Fruit fly (Drosophila melanogaster) whole organism, embryonic: ENCODE results near the gene CG4596.
A peak's percentile ranks its signal among the peaks of the same experiment; 100 is the strongest.

Experiments
- CG10267 ChIP-seq: fragments of 200-800 bp; sonication (Bioruptor generic); optimal IDR thresholded peaks from 2 replicates; lab custom pipeline; 2018; ENCODE audit warnings: missing biosample characterization, mild to moderate bottlenecking, missing genetic modification characterization, moderate library complexity
- CG10274 ChIP-seq: fragments of 200-800 bp; sonication (Bioruptor generic); optimal IDR thresholded peaks from 3 replicates; lab custom pipeline; 2017; ENCODE audit warnings: missing biosample characterization, mild to moderate bottlenecking, missing genetic modification characterization
- CG11560 ChIP-seq: fragments of 200-800 bp; sonication (Bioruptor generic); IDR thresholded peaks from 3 replicates; pipeline ENCODE4 v1.3.6; 2022; ENCODE audit warnings: missing biosample characterization, missing genetic modification characterization
- CG1233 ChIP-seq: fragments of 200-800 bp; sonication (Bioruptor generic); optimal IDR thresholded peaks from 4 replicates; lab custom pipeline; 2018; ENCODE audit warnings: missing biosample characterization, mild to moderate bottlenecking, missing genetic modification characterization
- CG13296 ChIP-seq: fragments of 200-800 bp; sonication (Bioruptor generic); optimal IDR thresholded peaks from 3 replicates; lab custom pipeline; 2018; ENCODE audit warnings: missing biosample characterization, mild to moderate bottlenecking, missing genetic modification characterization
- CG15269 ChIP-seq: fragments of 200-800 bp; sonication (Bioruptor generic); optimal IDR thresholded peaks from 2 replicates; lab custom pipeline; 2018; ENCODE audit warnings: missing biosample characterization, mild to moderate bottlenecking, missing genetic modification characterization, moderate library complexity
- CG15514 ChIP-seq: fragments of 200-800 bp; sonication (Bioruptor generic); optimal IDR thresholded peaks from 3 replicates; lab custom pipeline; 2017; ENCODE audit warnings: missing biosample characterization, missing genetic modification characterization, mild to moderate bottlenecking, moderate library complexity, missing genetic modification reagents
- CG15696 ChIP-seq: fragments of 200-800 bp; sonication (Bioruptor generic); optimal IDR thresholded peaks from 2 replicates; lab custom pipeline; 2019; ENCODE audit warnings: missing biosample characterization, mild to moderate bottlenecking, missing genetic modification characterization, moderate library complexity
- CG17186 ChIP-seq: fragments of 200-800 bp; sonication (Bioruptor generic); optimal IDR thresholded peaks from 3 replicates; lab custom pipeline; 2017; ENCODE audit warnings: missing biosample characterization, missing genetic modification reagents, missing genetic modification characterization
- CG17361 ChIP-seq: fragments of 200-800 bp; sonication (Bioruptor generic); IDR thresholded peaks from 3 replicates; pipeline ENCODE4 v1.3.6; 2022; ENCODE audit warnings: missing biosample characterization, missing genetic modification characterization
- CG17568 ChIP-seq: fragments of 200-800 bp; sonication (Bioruptor generic); optimal IDR thresholded peaks from 2 replicates; lab custom pipeline; 2018; ENCODE audit warnings: missing biosample characterization, mild to moderate bottlenecking, missing genetic modification characterization, moderate library complexity
- CG2120 ChIP-seq: fragments of 200-800 bp; sonication (Bioruptor generic); optimal IDR thresholded peaks from 3 replicates; lab custom pipeline; 2016; ENCODE audit warnings: missing biosample characterization, missing genetic modification characterization
- CG2678 ChIP-seq: fragments of 200-800 bp; sonication (Bioruptor generic); optimal IDR thresholded peaks from 3 replicates; lab custom pipeline; 2019; ENCODE audit warnings: missing biosample characterization, mild to moderate bottlenecking, missing genetic modification characterization, moderate library complexity
- CG30403 ChIP-seq: fragments of 200-800 bp; sonication (Bioruptor generic); optimal IDR thresholded peaks from 3 replicates; lab custom pipeline; 2016; ENCODE audit warnings: missing biosample characterization, missing genetic modification characterization
- CG32767 ChIP-seq: fragments of 200-800 bp; sonication (Bioruptor generic); IDR thresholded peaks from 2 replicates; pipeline ENCODE4 v1.3.6; 2022; ENCODE audit warnings: missing biosample characterization, missing genetic modification characterization
- CG32772 ChIP-seq: fragments of 200-800 bp; sonication (Bioruptor generic); IDR thresholded peaks from 2 replicates; pipeline ENCODE4 v1.3.6; 2022; ENCODE audit warnings: missing biosample characterization, missing genetic modification characterization
- CG34422 ChIP-seq: fragments of 200-800 bp; sonication (Bioruptor generic); IDR thresholded peaks from 3 replicates; pipeline ENCODE4 v1.3.6; 2022; ENCODE audit warnings: missing biosample characterization, missing genetic modification characterization
- CG6254 ChIP-seq: fragments of 200-800 bp; sonication (Bioruptor generic); optimal IDR thresholded peaks from 3 replicates; lab custom pipeline; 2017; ENCODE audit warnings: mild to moderate bottlenecking, missing biosample characterization, missing genetic modification reagents, missing genetic modification characterization
- CG6272 ChIP-seq: fragments of 200-800 bp; sonication (Bioruptor generic); IDR thresholded peaks from 2 replicates; pipeline ENCODE4 v1.3.6; 2022; ENCODE audit warnings: missing biosample characterization, missing genetic modification characterization
- CG8281 ChIP-seq: fragments of 200-800 bp; sonication (Bioruptor generic); optimal IDR thresholded peaks from 2 replicates; lab custom pipeline; 2018; ENCODE audit warnings: missing biosample characterization, mild to moderate bottlenecking, missing genetic modification characterization, moderate library complexity
- CG8765 ChIP-seq: fragments of 200-800 bp; sonication (Bioruptor generic); IDR thresholded peaks from 2 replicates; pipeline ENCODE4 v1.3.6; 2022; ENCODE audit warnings: missing biosample characterization, missing genetic modification characterization
- Chrac-16 ChIP-seq: fragments of 200-800 bp; sonication (Bioruptor generic); optimal IDR thresholded peaks from 3 replicates; lab custom pipeline; 2016; ENCODE audit warnings: missing biosample characterization, missing genetic modification characterization
- D19A ChIP-seq: fragments of 200-800 bp; optimal IDR thresholded peaks from 3 replicates; lab custom pipeline; 2019; ENCODE audit warnings: missing biosample characterization, mild to moderate bottlenecking, missing genetic modification characterization, moderate library complexity
- Drgx ChIP-seq: fragments of 200-800 bp; sonication (Bioruptor generic); IDR thresholded peaks from 2 replicates; pipeline ENCODE4 v1.3.6; 2022; ENCODE audit warnings: missing biosample characterization, missing genetic modification characterization
- H15 ChIP-seq: fragments of 200-800 bp; sonication (Bioruptor generic); IDR thresholded peaks from 3 replicates; pipeline ENCODE4 v1.3.6; 2022; ENCODE audit warnings: missing biosample characterization, missing genetic modification characterization
- H2.0 ChIP-seq: fragments of 200-800 bp; sonication (Bioruptor generic); IDR thresholded peaks from 2 replicates; pipeline ENCODE4 v1.3.6; 2022; ENCODE audit warnings: missing biosample characterization, missing genetic modification characterization
- Kr ChIP-seq: fragments of 200-800 bp; sonication (Bioruptor generic); optimal IDR thresholded peaks from 2 replicates; lab custom pipeline; 2017; ENCODE audit warnings: missing biosample characterization, mild to moderate bottlenecking, missing genetic modification characterization
- Lhr ChIP-seq: fragments of 200-800 bp; sonication (Bioruptor generic); optimal IDR thresholded peaks from 3 replicates; lab custom pipeline; 2017; ENCODE audit warnings: mild to moderate bottlenecking, missing biosample characterization, missing genetic modification reagents, missing genetic modification characterization
- Mrtf ChIP-seq: fragments of 200-800 bp; sonication (Bioruptor generic); IDR thresholded peaks from 3 replicates; pipeline ENCODE4 v1.3.6; 2022; ENCODE audit warnings: missing biosample characterization, missing genetic modification characterization
- NC2β ChIP-seq: fragments of 200-800 bp; sonication (Bioruptor generic); optimal IDR thresholded peaks from 2 replicates; lab custom pipeline; 2016; ENCODE audit warnings: missing biosample characterization, missing genetic modification characterization
- Neu2 ChIP-seq: fragments of 200-800 bp; sonication (Bioruptor generic); optimal IDR thresholded peaks from 3 replicates; lab custom pipeline; 2016; ENCODE audit warnings: missing biosample characterization, missing genetic modification characterization, borderline replicate concordance
- Rx ChIP-seq: fragments of 200-800 bp; sonication (Bioruptor generic); IDR thresholded peaks from 2 replicates; pipeline ENCODE4 v1.3.6; 2022; ENCODE audit warnings: missing biosample characterization, missing genetic modification characterization
- Sox102F ChIP-seq: fragments of 200-800 bp; sonication (Bioruptor generic); optimal IDR thresholded peaks from 2 replicates; lab custom pipeline; 2018; ENCODE audit warnings: missing biosample characterization, mild to moderate bottlenecking, missing genetic modification characterization, moderate library complexity
- Usf ChIP-seq: fragments of 200-800 bp; sonication (Bioruptor generic); optimal IDR thresholded peaks from 2 replicates; lab custom pipeline; 2017; ENCODE audit warnings: missing genotype, missing biosample characterization, missing genetic modification characterization
- ato ChIP-seq: fragments of 200-800 bp; sonication (Bioruptor generic); IDR thresholded peaks from 2 replicates; pipeline ENCODE4 v1.3.6; 2022; ENCODE audit warnings: missing biosample characterization, missing genetic modification characterization; ENCODE audit not compliant: partially characterized antibody
- bowl ChIP-seq: fragments of 200-800 bp; sonication (Bioruptor generic); IDR thresholded peaks from 2 replicates; pipeline ENCODE4 v1.3.6; 2022; ENCODE audit warnings: missing biosample characterization, missing genetic modification characterization
- chinmo ChIP-seq: fragments of 200-800 bp; sonication (Bioruptor generic); IDR thresholded peaks from 4 replicates; pipeline ENCODE4 v1.3.6; 2022; ENCODE audit warnings: missing biosample characterization, missing genetic modification characterization; ENCODE audit not compliant: partially characterized antibody
- disco-r ChIP-seq: fragments of 200-800 bp; sonication (Bioruptor generic); optimal IDR thresholded peaks from 2 replicates; lab custom pipeline; 2016; ENCODE audit warnings: missing biosample characterization, missing genetic modification characterization
- ewg ChIP-seq: fragments of 200-800 bp; sonication (Bioruptor generic); optimal IDR thresholded peaks from 3 replicates; lab custom pipeline; 2017; ENCODE audit warnings: mild to moderate bottlenecking, missing biosample characterization, missing genetic modification reagents, missing genetic modification characterization
- fd64A ChIP-seq: fragments of 200-800 bp; sonication (Bioruptor generic); optimal IDR thresholded peaks from 3 replicates; lab custom pipeline; 2018; ENCODE audit warnings: missing biosample characterization, mild to moderate bottlenecking, missing genetic modification characterization
- nerfin-1 ChIP-seq: fragments of 200-800 bp; sonication (Bioruptor generic); optimal IDR thresholded peaks from 3 replicates; lab custom pipeline; 2019; ENCODE audit warnings: missing biosample characterization, mild to moderate bottlenecking, missing genetic modification characterization, moderate library complexity
- onecut ChIP-seq: fragments of 200-800 bp; sonication (Bioruptor generic); IDR thresholded peaks from 2 replicates; pipeline ENCODE4 v1.3.6; 2022; ENCODE audit warnings: missing biosample characterization, missing genetic modification characterization
- ro ChIP-seq: fragments of 200-800 bp; sonication (Bioruptor generic); IDR thresholded peaks from 2 replicates; pipeline ENCODE4 v1.3.6; 2022; ENCODE audit warnings: missing biosample characterization, missing genetic modification characterization
- run ChIP-seq: fragments of 200-800 bp; sonication (Bioruptor generic); optimal IDR thresholded peaks from 3 replicates; lab custom pipeline; 2018; ENCODE audit warnings: missing biosample characterization, mild to moderate bottlenecking, missing genetic modification characterization
- sim ChIP-seq: fragments of 200-800 bp; sonication (Bioruptor generic); IDR thresholded peaks from 2 replicates; pipeline ENCODE4 v1.3.6; 2022; ENCODE audit warnings: missing biosample characterization, missing genetic modification characterization
- toy ChIP-seq: fragments of 200-800 bp; sonication (Bioruptor generic); IDR thresholded peaks from 2 replicates; pipeline ENCODE4 v1.3.6; 2022; ENCODE audit warnings: missing biosample characterization, missing genetic modification characterization
- unpg ChIP-seq: fragments of 200-800 bp; sonication (Bioruptor generic); optimal IDR thresholded peaks from 3 replicates; lab custom pipeline; 2018; ENCODE audit warnings: missing biosample characterization, mild to moderate bottlenecking, missing genetic modification characterization, moderate library complexity
- zen2 ChIP-seq: fragments of 200-800 bp; sonication (Bioruptor generic); IDR thresholded peaks from 3 replicates; pipeline ENCODE4 v1.3.6; 2022; ENCODE audit warnings: missing biosample characterization, missing genetic modification characterization; ENCODE audit not compliant: partially characterized antibody
- zfh1 ChIP-seq: fragments of 200-800 bp; sonication (Bioruptor generic); IDR thresholded peaks from 3 replicates; pipeline ENCODE4 v1.3.6; 2022; ENCODE audit warnings: missing biosample characterization, missing genetic modification characterization

The CG4596 gene

dm6 chr3R:10888633-10889519, 16.0 kb downstream of the CG4596 start (continued):
- TF ChIP-seq Drgx (GFP tag; lab: Robert Waterston, UW) (peak; percentile 39), Chrac-16 (GFP tag; lab: Kevin White, UChicago) (no peak), H2.0 (0 out of 2 replicates have a peak, but pooled peaks have one; percentile 25), CG17568 (GFP tag; lab: Kevin White, UChicago) (no peak), CG15696 (no peak), CG34422 (peak; percentile 52; the same call in 1 of the 3 replicates), CG15269 (tag; lab: Kevin White, UChicago) (peak; percentile 34), Kr (GFP tag; lab: Kevin White, UChicago) (no peak), Neu2 (GFP tag; lab: Kevin White, UChicago) (no peak), CG10274 (peak; percentile 98), zen2 (GFP tag; lab: Robert Waterston, UW) (peak; percentile 66), CG17186 (GFP tag; lab: Kevin White, UChicago) (no peak), bowl (GFP tag; lab: Robert Waterston, UW) (no peak), Mrtf (GFP tag; lab: Robert Waterston, UW) (no peak), ewg (GFP tag; lab: Kevin White, UChicago) (no peak), CG17361 (GFP tag; lab: Robert Waterston, UW) (peak; percentile 39; the same call in 1 of the 3 replicates), D19A (tag; lab: Kevin White, UChicago) (no peak), Rx (GFP tag; lab: Robert Waterston, UW) (no peak), chinmo (peak; percentile 98), ro (GFP tag; lab: Robert Waterston, UW) (no peak), CG6254 (GFP tag; lab: Kevin White, UChicago) (peak; percentile 32), sim (GFP tag; lab: Robert Waterston, UW) (0 out of 2 replicates have a peak, but pooled peaks have one; percentile 6), NC2β (GFP tag; lab: Kevin White, UChicago) (no peak), zfh1 (GFP tag; lab: Robert Waterston, UW) (no peak), CG1233 (GFP tag; lab: Kevin White, UChicago) (no peak), Lhr (no peak), CG32772 (GFP tag; lab: Robert Waterston, UW) (peak; percentile 21; the same call in 1 of the 2 replicates), toy (GFP tag; lab: Robert Waterston, UW) (no peak), H15 (no peak), CG8765 (GFP tag; lab: Robert Waterston, UW) (no peak), Sox102F (GFP tag; lab: Kevin White, UChicago) (no peak), Usf (no peak), CG30403 (GFP tag; lab: Kevin White, UChicago) (peak; percentile 7), CG11560 (tag; lab: Robert Waterston, UW) (no peak), nerfin-1 (no peak), disco-r (no peak), CG2678 (tag; lab: Kevin White, UChicago) (peak; percentile 64), run (no peak), ato (GFP tag; lab: Robert Waterston, UW) (no peak), CG15514 (GFP tag; lab: Kevin White, UChicago) (no peak), fd64A (no peak), CG32767 (GFP tag; lab: Robert Waterston, UW) (no peak), CG8281 (no peak), CG10267 (tag; lab: Kevin White, UChicago) (no peak), onecut (GFP tag; lab: Robert Waterston, UW) (peak; percentile 40; the same call in 1 of the 2 replicates), unpg (GFP tag; lab: Kevin White, UChicago) (peak; percentile 35), CG6272 (no peak), CG13296 (GFP tag; lab: Kevin White, UChicago) (peak; percentile 34), CG2120 (GFP tag; lab: Kevin White, UChicago) (peak; percentile 43)
